Fruit fly (Drosophila melanogaster) whole organism, embryonic: ENCODE results near the gene CG32544.

Source experiments
- ATbp ChIP-seq: fragments of 200-800 bp; sonication (Bioruptor generic); optimal IDR thresholded peaks from 2 replicates; lab custom pipeline; 2017; ENCODE audit warnings: missing biosample characterization, mild to moderate bottlenecking, missing genetic modification characterization, missing genetic modification reagents
- Abd-B ChIP-seq: fragments of 200-800 bp; sonication (Bioruptor generic); optimal IDR thresholded peaks from 2 replicates; lab custom pipeline; 2018; ENCODE audit warnings: missing biosample characterization, mild to moderate bottlenecking, missing genetic modification characterization, moderate library complexity
- Antp ChIP-seq: fragments of 200-800 bp; sonication (Bioruptor generic); optimal IDR thresholded peaks from 3 replicates; lab custom pipeline; 2016; ENCODE audit warnings: missing biosample characterization, missing genetic modification characterization
- Asciz ChIP-seq: fragments of 200-800 bp; sonication (Bioruptor generic); optimal IDR thresholded peaks from 2 replicates; lab custom pipeline; 2017; ENCODE audit warnings: missing biosample characterization, mild to moderate bottlenecking, missing genetic modification characterization, missing genetic modification reagents
- Atf-2 ChIP-seq: fragments of 200-800 bp; sonication (Bioruptor generic); optimal IDR thresholded peaks from 2 replicates; lab custom pipeline; 2016; ENCODE audit warnings: missing biosample characterization, missing genetic modification characterization
- B-H1 ChIP-seq: fragments of 200-800 bp; sonication (Bioruptor generic); IDR thresholded peaks from 3 replicates; pipeline ENCODE4 v1.3.6; 2022; ENCODE audit warnings: missing biosample characterization, missing genetic modification characterization
- CG11504 ChIP-seq: fragments of 200-800 bp; sonication (Bioruptor generic); optimal IDR thresholded peaks from 3 replicates; lab custom pipeline; 2019; ENCODE audit warnings: missing biosample characterization, mild to moderate bottlenecking, missing genetic modification characterization, moderate library complexity
- CG11560 ChIP-seq: fragments of 200-800 bp; sonication (Bioruptor generic); IDR thresholded peaks from 3 replicates; pipeline ENCODE4 v1.3.6; 2022; ENCODE audit warnings: missing biosample characterization, missing genetic modification characterization
- CG12155 ChIP-seq: fragments of 200-800 bp; sonication (Bioruptor generic); optimal IDR thresholded peaks from 3 replicates; lab custom pipeline; 2016; ENCODE audit warnings: missing biosample characterization, missing genetic modification characterization
- CG13624 ChIP-seq: fragments of 200-800 bp; sonication (Bioruptor generic); optimal IDR thresholded peaks from 2 replicates; lab custom pipeline; 2016; ENCODE audit warnings: missing biosample characterization, missing genetic modification characterization
- CG14441 ChIP-seq: fragments of 200-800 bp; sonication (Bioruptor generic); IDR thresholded peaks from 2 replicates; pipeline ENCODE4 v1.3.6; 2022; ENCODE audit warnings: missing biosample characterization, missing genetic modification characterization
- CG17361 ChIP-seq: fragments of 200-800 bp; sonication (Bioruptor generic); IDR thresholded peaks from 3 replicates; pipeline ENCODE4 v1.3.6; 2022; ENCODE audit warnings: missing biosample characterization, missing genetic modification characterization
- CG17802 ChIP-seq: fragments of 200-800 bp; sonication (Bioruptor generic); optimal IDR thresholded peaks from 2 replicates; lab custom pipeline; 2018; ENCODE audit warnings: missing biosample characterization, mild to moderate bottlenecking, missing genetic modification characterization, moderate library complexity
- CG18262 ChIP-seq: fragments of 200-800 bp; optimal IDR thresholded peaks from 3 replicates; lab custom pipeline; 2019; ENCODE audit warnings: missing biosample characterization, mild to moderate bottlenecking, missing genetic modification characterization, moderate library complexity
- CG34376 ChIP-seq: fragments of 200-800 bp; sonication (Bioruptor generic); optimal IDR thresholded peaks from 2 replicates; lab custom pipeline; 2018; ENCODE audit warnings: missing biosample characterization, mild to moderate bottlenecking, missing genetic modification characterization
- CG3726 ChIP-seq: fragments of 200-800 bp; sonication (Bioruptor generic); IDR thresholded peaks from 3 replicates; pipeline ENCODE4, ENCODE4 v1.3.6; 2022; ENCODE audit warnings: missing biosample characterization, missing genetic modification characterization
- CG6765 ChIP-seq: fragments of 200-800 bp; sonication (Bioruptor generic); optimal IDR thresholded peaks from 3 replicates; lab custom pipeline; 2017; ENCODE audit warnings: missing biosample characterization, mild to moderate bottlenecking, missing genetic modification characterization
- CG7357 ChIP-seq: fragments of 200-800 bp; sonication (Bioruptor generic); IDR thresholded peaks from 3 replicates; pipeline ENCODE4 v1.3.6; 2022; ENCODE audit warnings: missing biosample characterization, missing genetic modification characterization
- Fer2 ChIP-seq: fragments of 200-800 bp; sonication (Bioruptor generic); optimal IDR thresholded peaks from 2 replicates; lab custom pipeline; 2018; ENCODE audit warnings: missing biosample characterization, mild to moderate bottlenecking, missing genetic modification characterization, moderate library complexity
- H2.0 ChIP-seq: fragments of 200-800 bp; sonication (Bioruptor generic); IDR thresholded peaks from 2 replicates; pipeline ENCODE4 v1.3.6; 2022; ENCODE audit warnings: missing biosample characterization, missing genetic modification characterization
- HLH54F ChIP-seq: fragments of 200-800 bp; sonication (Bioruptor generic); optimal IDR thresholded peaks from 3 replicates; lab custom pipeline; 2016; ENCODE audit warnings: missing biosample characterization, missing genetic modification characterization
- Jarid2 ChIP-seq: fragments of 200-800 bp; sonication (Bioruptor generic); optimal IDR thresholded peaks from 3 replicates; lab custom pipeline; 2017; ENCODE audit warnings: mild to moderate bottlenecking, missing biosample characterization, missing genetic modification reagents, missing genetic modification characterization
- Nf-YC ChIP-seq: fragments of 200-800 bp; optimal IDR thresholded peaks from 3 replicates; lab custom pipeline; 2019; ENCODE audit warnings: missing biosample characterization, mild to moderate bottlenecking, missing genetic modification characterization, moderate library complexity
- Oli ChIP-seq: fragments of 200-800 bp; sonication (Bioruptor generic); optimal IDR thresholded peaks from 2 replicates; lab custom pipeline; 2018; ENCODE audit warnings: missing biosample characterization, mild to moderate bottlenecking, missing genetic modification characterization, moderate library complexity
- PHDP ChIP-seq: fragments of 200-800 bp; sonication (Bioruptor generic); optimal IDR thresholded peaks from 3 replicates; lab custom pipeline; 2018; ENCODE audit warnings: missing biosample characterization, mild to moderate bottlenecking, missing genetic modification characterization, moderate library complexity
- Ptx1 ChIP-seq: fragments of 200-800 bp; sonication (Bioruptor generic); IDR thresholded peaks from 2 replicates; pipeline ENCODE4 v1.3.6; 2022; ENCODE audit warnings: missing biosample characterization, missing genetic modification characterization
- Sox102F ChIP-seq: fragments of 200-800 bp; sonication (Bioruptor generic); optimal IDR thresholded peaks from 2 replicates; lab custom pipeline; 2018; ENCODE audit warnings: missing biosample characterization, mild to moderate bottlenecking, missing genetic modification characterization, moderate library complexity
- Usf ChIP-seq: fragments of 200-800 bp; sonication (Bioruptor generic); optimal IDR thresholded peaks from 2 replicates; lab custom pipeline; 2017; ENCODE audit warnings: missing genotype, missing biosample characterization, missing genetic modification characterization
- YL-1 ChIP-seq: fragments of 200-800 bp; sonication (Bioruptor generic); optimal IDR thresholded peaks from 3 replicates; lab custom pipeline; 2017; ENCODE audit warnings: missing biosample characterization, mild to moderate bottlenecking, missing genetic modification characterization
- ac ChIP-seq: fragments of 200-800 bp; sonication (Bioruptor generic); optimal IDR thresholded peaks from 3 replicates; lab custom pipeline; 2017; ENCODE audit warnings: missing biosample characterization, mild to moderate bottlenecking, missing genetic modification characterization
- ap ChIP-seq: fragments of 200-800 bp; sonication (Bioruptor generic); IDR thresholded peaks from 2 replicates; pipeline ENCODE4 v1.3.6; 2022; ENCODE audit warnings: missing biosample characterization, missing genetic modification characterization
- ash1 ChIP-seq: fragments of 200-800 bp; sonication (Bioruptor generic); optimal IDR thresholded peaks from 2 replicates; lab custom pipeline; 2018; ENCODE audit warnings: missing biosample characterization, mild to moderate bottlenecking, missing genetic modification characterization
- az2 ChIP-seq: fragments of 200-800 bp; sonication (Bioruptor generic); optimal IDR thresholded peaks from 3 replicates; lab custom pipeline; 2016; ENCODE audit warnings: missing biosample characterization, missing genetic modification characterization
- br ChIP-seq: fragments of >200 bp; optimal IDR thresholded peaks from 2 replicates; lab custom pipeline; 2017
- chinmo ChIP-seq: fragments of 200-800 bp; sonication (Bioruptor generic); IDR thresholded peaks from 4 replicates; pipeline ENCODE4 v1.3.6; 2022; ENCODE audit warnings: missing biosample characterization, missing genetic modification characterization; ENCODE audit not compliant: partially characterized antibody
- crp ChIP-seq, 2 experiments: fragments of 200-800 bp; sonication (Bioruptor generic); optimal IDR thresholded peaks; 2 replicates in 1 of 2; 3 replicates in 1 of 2; lab custom pipeline; 2017; ENCODE audit warnings: missing biosample characterization in 2 of 2, missing genetic modification characterization in 2 of 2, mild to moderate bottlenecking in 1 of 2, moderate library complexity in 1 of 2
- fd96Cb ChIP-seq: fragments of 200-800 bp; sonication (Bioruptor generic); optimal IDR thresholded peaks from 2 replicates; lab custom pipeline; 2018; ENCODE audit warnings: missing biosample characterization, mild to moderate bottlenecking, missing genetic modification characterization, moderate library complexity
- hkb ChIP-seq, 2 experiments: fragments of 200-800 bp in 1 of 2; fragments of >200 bp in 1 of 2; sonication (Bioruptor generic) in 1 of 2; IDR thresholded peaks in 1 of 2; optimal IDR thresholded peaks in 1 of 2; 2 replicates each; pipeline versions ENCODE4 v1.3.6 to Lab custom; 2017 to 2022; ENCODE audit warnings: missing biosample characterization in 1 of 2, missing genetic modification characterization in 1 of 2
- inv ChIP-seq: fragments of 200-800 bp; sonication (Bioruptor generic); IDR thresholded peaks from 2 replicates; pipeline ENCODE4 v1.3.6; 2022; ENCODE audit warnings: missing biosample characterization, missing genetic modification characterization; ENCODE audit not compliant: partially characterized antibody
- mam ChIP-seq: fragments of 200-800 bp; sonication (Bioruptor generic); optimal IDR thresholded peaks from 3 replicates; lab custom pipeline; 2016; ENCODE audit warnings: missing biosample characterization, missing genetic modification characterization
- mld ChIP-seq: fragments of 200-800 bp; sonication (Bioruptor generic); IDR thresholded peaks from 3 replicates; pipeline ENCODE4 v1.3.6; 2022; ENCODE audit warnings: missing biosample characterization, missing genetic modification characterization; ENCODE audit not compliant: partially characterized antibody
- org-1 ChIP-seq: fragments of 200-800 bp; sonication (Bioruptor generic); optimal IDR thresholded peaks from 2 replicates; lab custom pipeline; 2017; ENCODE audit warnings: missing biosample characterization, missing genetic modification characterization
- pfk ChIP-seq: fragments of 200-800 bp; sonication (Bioruptor generic); optimal IDR thresholded peaks from 2 replicates; lab custom pipeline; 2018; ENCODE audit warnings: missing biosample characterization, mild to moderate bottlenecking, missing genetic modification characterization, moderate library complexity
- sd ChIP-seq: fragments of 200-800 bp; sonication (Bioruptor generic); optimal IDR thresholded peaks from 3 replicates; lab custom pipeline; 2018; ENCODE audit warnings: missing biosample characterization, mild to moderate bottlenecking, missing genetic modification characterization, moderate library complexity
- sna ChIP-seq: fragments of 200-800 bp; sonication (Bioruptor generic); IDR thresholded peaks from 2 replicates; pipeline ENCODE4 v1.3.6; 2022; ENCODE audit warnings: missing biosample characterization, missing genetic modification characterization; ENCODE audit not compliant: partially characterized antibody
- tio ChIP-seq: fragments of 200-800 bp; sonication (Bioruptor generic); optimal IDR thresholded peaks from 2 replicates; lab custom pipeline; 2017; ENCODE audit warnings: missing biosample characterization, missing genetic modification characterization, inconsistent platforms
- z ChIP-seq: fragments of 200-800 bp; sonication (Bioruptor generic); IDR thresholded peaks from 3 replicates; pipeline ENCODE4 v1.3.6; 2022; ENCODE audit warnings: missing biosample characterization, missing genetic modification characterization
- zen ChIP-seq: fragments of 200-800 bp; sonication (Bioruptor generic); optimal IDR thresholded peaks from 3 replicates; lab custom pipeline; 2018; ENCODE audit warnings: missing biosample characterization, mild to moderate bottlenecking, missing genetic modification characterization, moderate library complexity

The CG32544 gene

DNA sequence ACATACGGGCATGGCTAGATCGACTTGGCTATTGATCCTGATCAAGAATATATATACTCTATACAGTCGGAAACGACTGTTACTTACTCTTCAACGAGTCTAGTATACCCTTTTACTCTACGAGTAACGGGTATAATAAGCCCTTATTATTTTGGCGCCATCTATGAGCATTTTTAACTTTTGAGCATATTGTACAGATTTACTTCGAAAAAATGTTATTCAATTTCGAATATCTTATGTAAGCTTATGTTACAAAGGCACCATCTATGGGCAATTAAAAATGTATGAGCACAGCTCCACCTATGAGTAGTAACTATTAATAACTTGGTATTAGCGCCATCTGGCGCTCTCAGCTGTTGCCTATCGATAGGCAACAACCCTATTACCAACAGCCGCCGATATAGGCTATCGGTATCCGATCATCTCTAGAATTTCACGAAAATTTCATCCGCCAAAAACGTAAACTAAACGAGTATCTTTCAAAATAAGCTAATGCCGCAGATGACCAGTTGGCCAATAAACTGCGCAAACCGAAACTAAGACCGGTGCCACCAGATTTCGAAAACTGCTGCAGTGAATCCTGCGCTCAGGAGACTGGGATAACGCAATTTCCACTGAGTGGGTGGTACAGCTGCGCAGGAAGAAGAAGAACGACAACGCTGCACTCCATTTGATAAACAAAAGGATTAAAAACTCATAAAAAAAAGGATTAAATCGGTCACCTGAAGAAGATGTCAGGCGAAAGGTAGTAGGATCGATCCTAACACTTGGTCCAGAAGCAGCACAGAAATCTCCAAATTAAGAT, 16.7 kb upstream of the CG32544 start, which contains the start of gene htk (continued):
- TF ChIP-seq mam (GFP tag; lab: Kevin White, UChicago) (peak; percentile 77), mld (GFP tag; lab: Robert Waterston, UW) (peak; percentile 76; the same call in 2 of the 3 replicates), CG17802 (no peak), CG13624 (GFP tag; lab: Kevin White, UChicago) (peak; percentile 79), CG12155 (GFP tag; lab: Kevin White, UChicago) (peak; percentile 59), sna (GFP tag; lab: Robert Waterston, UW) (peak; percentile 75), B-H1 (GFP tag; lab: Robert Waterston, UW) (no peak; the same call in 2 of the 3 replicates), Ptx1 (peak; percentile 64), CG14441 (GFP tag; lab: Robert Waterston, UW) (peak; percentile 52), crp (GFP tag; optimal IDR thresholded peaks at IDR 0.05; lab: Kevin White, UChicago) (peak in 1 of 2 experiments; percentile 78), H2.0 (GFP tag; lab: Robert Waterston, UW) (no peak; the same call in 1 of the 2 replicates), CG34376 (GFP tag; lab: Kevin White, UChicago) (peak; percentile 32), Asciz (peak; percentile 43), Usf (GFP tag; lab: Kevin White, UChicago) (peak; percentile 21), Antp (peak; percentile 83), Jarid2 (GFP tag; lab: Kevin White, UChicago) (no peak), z (GFP tag; lab: Robert Waterston, UW) (no peak; the same call in 2 of the 3 replicates), sd (tag; lab: Kevin White, UChicago) (peak; percentile 39), HLH54F (peak; percentile 65), ac (no peak), az2 (GFP tag; lab: Kevin White, UChicago) (peak; percentile 76), Atf-2 (GFP tag; lab: Kevin White, UChicago) (peak; percentile 65), CG11504 (peak; percentile 61), br (lab: Kevin White, UChicago) (no peak), CG6765 (GFP tag; lab: Kevin White, UChicago) (no peak), Fer2 (tag; lab: Kevin White, UChicago) (peak; percentile 24), tio (no peak), Oli (tag; lab: Kevin White, UChicago) (peak; percentile 9), chinmo (GFP tag; lab: Robert Waterston, UW) (peak; percentile 94; the same call in 3 of the 4 replicates), CG11560 (tag; lab: Robert Waterston, UW) (peak; percentile 81), Sox102F (GFP tag; lab: Kevin White, UChicago) (peak; percentile 65), CG3726 (GFP tag; lab: Robert Waterston, UW) (no peak), hkb (optimal IDR thresholded peaks at IDR 0.05; lab: Kevin White, UChicago) (no peak), hkb (GFP tag; IDR thresholded peaks at IDR 0.05; lab: Robert Waterston, UW) (peak; percentile 62), YL-1 (GFP tag; lab: Kevin White, UChicago) (peak; percentile 74), CG17361 (GFP tag; lab: Robert Waterston, UW) (peak; percentile 76), ATbp (peak; percentile 56), ap (0 out of 2 replicates have a peak, but pooled peaks have one; percentile 7), PHDP (tag; lab: Kevin White, UChicago) (peak; percentile 44), fd96Cb (tag; lab: Kevin White, UChicago) (no peak), CG7357 (GFP tag; lab: Robert Waterston, UW) (no peak), ash1 (GFP tag; lab: Kevin White, UChicago) (peak; percentile 18), CG18262 (peak; percentile 43), Abd-B (peak; percentile 46), inv (GFP tag; lab: Robert Waterston, UW) (peak; percentile 86), zen (peak; percentile 72), Nf-YC (peak; percentile 60), pfk (GFP tag; lab: Kevin White, UChicago) (peak; percentile 31), org-1 (GFP tag; lab: Kevin White, UChicago) (peak; percentile 25)
